Worm (Caenorhabditis elegans) whole organism, young adult: ENCODE results near the gene C06B3.7.

Experiments used
- F22D6.2 ChIP-seq: sonication (generic microtip); optimal IDR thresholded peaks from 2 replicates; lab custom pipeline; 2016; ENCODE audit warnings: mild to moderate bottlenecking, missing genetic modification characterization, missing compliant biosample characterization
- F33H1.4 ChIP-seq: fragments of 200-800 bp; sonication (Bioruptor generic); IDR thresholded peaks from 2 replicates; pipeline ENCODE4 v1.3.6; 2022; ENCODE audit warnings: missing genetic modification reagents, missing genetic modification characterization, missing compliant biosample characterization
- F39B2.1 ChIP-seq: fragments of 200-800 bp; sonication (Bioruptor generic); IDR thresholded peaks from 2 replicates; pipeline ENCODE4 v1.3.6; 2022; ENCODE audit warnings: missing genetic modification reagents, missing genetic modification characterization, missing compliant biosample characterization
- F55B11.4 ChIP-seq: sonication (generic microtip); optimal IDR thresholded peaks from 2 replicates; lab custom pipeline; 2016; ENCODE audit warnings: missing compliant biosample characterization, missing genetic modification characterization, borderline replicate concordance; ENCODE audit not compliant: insufficient read depth
- K11D2.4 ChIP-seq: fragments of 200-800 bp; sonication (Bioruptor generic); IDR thresholded peaks from 2 replicates; pipeline ENCODE4 v1.3.6; 2022; ENCODE audit warnings: missing genetic modification reagents, missing genetic modification characterization, missing compliant biosample characterization
- K12H6.12 ChIP-seq: fragments of 200-800 bp; sonication (Bioruptor generic); optimal IDR thresholded peaks from 2 replicates; lab custom pipeline; 2018; ENCODE audit warnings: mild to moderate bottlenecking, missing genetic modification characterization, missing compliant biosample characterization
- Y53F4B.3 ChIP-seq: fragments of 200-800 bp; sonication (Bioruptor generic); IDR thresholded peaks from 2 replicates; pipeline ENCODE4 v1.3.6; 2022; ENCODE audit warnings: missing genetic modification reagents, missing genetic modification characterization, missing compliant biosample characterization
- Y56A3A.18 ChIP-seq: fragments of 200-800 bp; sonication (Bioruptor generic); IDR thresholded peaks from 2 replicates; pipeline ENCODE4 v1.3.6; 2022; ENCODE audit warnings: missing genetic modification reagents, missing genetic modification characterization, missing compliant biosample characterization
- Y67H2A.10 ChIP-seq: fragments of 200-800 bp; sonication (Bioruptor generic); conservative IDR thresholded peaks from 2 replicates; pipeline ENCODE4 v1.3.6; 2022; ENCODE audit warnings: missing genetic modification reagents, missing genetic modification characterization, missing compliant biosample characterization
- Y79H2A.3 ChIP-seq: fragments of 200-800 bp; sonication (Bioruptor generic); conservative IDR thresholded peaks from 2 replicates; pipeline ENCODE4 v1.3.6; 2022; ENCODE audit warnings: missing genetic modification reagents, missing genetic modification characterization, missing compliant biosample characterization
- ZK185.1 ChIP-seq: sonication (generic microtip); optimal IDR thresholded peaks from 2 replicates; lab custom pipeline; 2016; ENCODE audit warnings: mild to moderate bottlenecking, missing genetic modification characterization, missing compliant biosample characterization; ENCODE audit not compliant: poor library complexity, severe bottlenecking
- aptf-3 ChIP-seq: fragments of 200-800 bp; sonication (Bioruptor generic); IDR thresholded peaks from 2 replicates; pipeline ENCODE4 v1.3.6; 2022; ENCODE audit warnings: missing genetic modification characterization, missing compliant biosample characterization
- atf-7 ChIP-seq: sonication (generic microtip); optimal IDR thresholded peaks from 2 replicates; lab custom pipeline; 2017; ENCODE audit warnings: mild to moderate bottlenecking, missing genetic modification characterization, missing compliant biosample characterization
- athp-1 ChIP-seq: sonication (generic microtip); optimal IDR thresholded peaks from 2 replicates; lab custom pipeline; 2017; ENCODE audit warnings: mild to moderate bottlenecking, missing genetic modification characterization, missing compliant biosample characterization
- attf-5 ChIP-seq: fragments of 200-800 bp; sonication (Bioruptor generic); optimal IDR thresholded peaks from 2 replicates; lab custom pipeline; 2018; ENCODE audit warnings: mild to moderate bottlenecking, missing genetic modification characterization, missing compliant biosample characterization
- ccch-3 ChIP-seq: fragments of 200-800 bp; sonication (Bioruptor generic); optimal IDR thresholded peaks from 2 replicates; lab custom pipeline; 2018; ENCODE audit warnings: mild to moderate bottlenecking, missing genetic modification characterization, missing compliant biosample characterization
- ceh-100 ChIP-seq: fragments of 200-800 bp; sonication (Bioruptor generic); IDR thresholded peaks from 2 replicates; pipeline ENCODE4 v1.3.6; 2022; ENCODE audit warnings: missing genetic modification reagents, missing genetic modification characterization, missing compliant biosample characterization
- ceh-40 ChIP-seq: fragments of 200-800 bp; sonication (Bioruptor generic); IDR thresholded peaks from 2 replicates; pipeline ENCODE4 v1.3.6; 2022; ENCODE audit warnings: missing genetic modification characterization, missing compliant biosample characterization
- ceh-79 ChIP-seq: sonication (generic microtip); optimal IDR thresholded peaks from 2 replicates; lab custom pipeline; 2017; ENCODE audit warnings: mild to moderate bottlenecking, missing genetic modification characterization, missing compliant biosample characterization
- die-1 ChIP-seq: sonication (generic microtip); optimal IDR thresholded peaks from 2 replicates; lab custom pipeline; 2016; ENCODE audit warnings: missing genotype, mild to moderate bottlenecking, missing genetic modification characterization, missing compliant biosample characterization
- dox-1 ChIP-seq: fragments of 200-800 bp; sonication (Bioruptor generic); IDR thresholded peaks from 2 replicates; pipeline ENCODE4 v1.3.6; 2022; ENCODE audit warnings: missing genetic modification reagents, missing genetic modification characterization, missing compliant biosample characterization
- egl-44 ChIP-seq: fragments of 200-800 bp; sonication (Bioruptor generic); IDR thresholded peaks from 2 replicates; pipeline ENCODE4 v1.3.6; 2022; ENCODE audit warnings: missing genetic modification reagents, missing genetic modification characterization, missing compliant biosample characterization
- him-1 ChIP-seq: sonication (generic microtip); optimal IDR thresholded peaks from 2 replicates; lab custom pipeline; 2016; ENCODE audit warnings: missing genotype, missing genetic modification reagents, missing genetic modification characterization, missing compliant biosample characterization
- hlh-26 ChIP-seq: fragments of 200-800 bp; sonication (Bioruptor generic); conservative IDR thresholded peaks from 2 replicates; pipeline ENCODE4 v1.3.6; 2022; ENCODE audit warnings: missing genetic modification reagents, missing genetic modification characterization, missing compliant biosample characterization
- hmg-1.2 ChIP-seq: fragments of 200-800 bp; sonication (Bioruptor generic); IDR thresholded peaks from 2 replicates; pipeline ENCODE4 v1.3.6; 2022; ENCODE audit warnings: missing genetic modification reagents, missing genetic modification characterization, missing compliant biosample characterization
- lag-1 ChIP-seq: fragments of 200-800 bp; sonication (Bioruptor generic); IDR thresholded peaks from 2 replicates; pipeline ENCODE4 v1.3.6; 2022; ENCODE audit warnings: missing genetic modification reagents, missing genetic modification characterization, missing compliant biosample characterization
- let-607 ChIP-seq, 2 experiments: fragments of 200-800 bp in 1 of 2; sonication (Bioruptor generic) in 1 of 2; sonication (generic microtip) in 1 of 2; optimal IDR thresholded peaks; 2 replicates each; lab custom pipeline; 2016 to 2018; ENCODE audit warnings: mild to moderate bottlenecking in 2 of 2, missing compliant biosample characterization in 2 of 2, missing genetic modification characterization in 2 of 2, moderate library complexity in 2 of 2, missing genotype in 1 of 2
- lin-26 ChIP-seq: fragments of 200-800 bp; sonication (Bioruptor generic); IDR thresholded peaks from 2 replicates; pipeline ENCODE4 v1.3.6; 2022; ENCODE audit warnings: missing genetic modification reagents, missing genetic modification characterization, missing compliant biosample characterization
- lsl-1 ChIP-seq: fragments of 200-800 bp; sonication (Bioruptor generic); optimal IDR thresholded peaks from 2 replicates; lab custom pipeline; 2018; ENCODE audit warnings: mild to moderate bottlenecking, missing genetic modification characterization, moderate library complexity, missing compliant biosample characterization
- lsy-27 ChIP-seq: sonication (generic microtip); optimal IDR thresholded peaks from 2 replicates; lab custom pipeline; 2017; ENCODE audit warnings: missing genetic modification characterization, mild to moderate bottlenecking, missing compliant biosample characterization, antibody characterized with exemption, missing genotype, borderline replicate concordance; ENCODE audit not compliant: insufficient read depth
- madf-8 ChIP-seq: fragments of 200-800 bp; sonication (Bioruptor generic); conservative IDR thresholded peaks from 2 replicates; pipeline ENCODE4 v1.3.6; 2022; ENCODE audit warnings: missing genetic modification reagents, missing genetic modification characterization, missing compliant biosample characterization
- mcd-1 ChIP-seq: fragments of 200-800 bp; sonication (Bioruptor generic); IDR thresholded peaks from 2 replicates; pipeline ENCODE4 v1.3.6; 2022; ENCODE audit warnings: missing genetic modification reagents, missing genetic modification characterization, missing compliant biosample characterization
- mel-28 ChIP-seq: sonication (generic microtip); optimal IDR thresholded peaks from 2 replicates; lab custom pipeline; 2016; ENCODE audit warnings: borderline replicate concordance, mild to moderate bottlenecking, missing genetic modification characterization, missing compliant biosample characterization
- nhr-80 ChIP-seq: sonication (generic microtip); optimal IDR thresholded peaks from 2 replicates; lab custom pipeline; 2016; ENCODE audit warnings: missing genetic modification characterization, missing compliant biosample characterization
- pha-4 ChIP-seq: fragments of 150-350 bp; sonication (generic microtip); optimal IDR thresholded peaks from 2 replicates; lab custom pipeline; 2014; ENCODE audit warnings: missing biosample characterization, missing genetic modification reagents, missing genetic modification characterization
- rec-8 ChIP-seq, 2 experiments: sonication (generic microtip); optimal IDR thresholded peaks; 2 replicates each; lab custom pipeline; 2016; ENCODE audit warnings: mild to moderate bottlenecking in 2 of 2, missing genetic modification characterization in 2 of 2, missing genetic modification reagents in 2 of 2, missing genotype in 2 of 2, missing biosample characterization in 1 of 2, missing compliant biosample characterization in 1 of 2, moderate library complexity in 1 of 2
- snpc-1.3 ChIP-seq: sonication (generic microtip); optimal IDR thresholded peaks from 2 replicates; lab custom pipeline; 2017; ENCODE audit warnings: missing genetic modification characterization, mild to moderate bottlenecking, missing compliant biosample characterization, antibody characterized with exemption, moderate library complexity, missing genotype, missing genetic modification reagents; ENCODE audit not compliant: insufficient read depth
- snpc-3.4 ChIP-seq: sonication (generic microtip); optimal IDR thresholded peaks from 2 replicates; lab custom pipeline; 2017; ENCODE audit warnings: missing genetic modification characterization, mild to moderate bottlenecking, missing compliant biosample characterization, antibody characterized with exemption, moderate library complexity, missing genotype, missing genetic modification reagents
- tlf-1 ChIP-seq: fragments of 200-800 bp; sonication (Bioruptor generic); optimal IDR thresholded peaks from 2 replicates; lab custom pipeline; 2018; ENCODE audit warnings: mild to moderate bottlenecking, missing genetic modification characterization, missing compliant biosample characterization
- unc-62 ChIP-seq: fragments of 150-350 bp; optimal IDR thresholded peaks from 2 replicates; lab custom pipeline; 2014; ENCODE audit warnings: missing biosample characterization, missing genetic modification reagents, missing genetic modification characterization
- zfh-2 ChIP-seq: fragments of 200-800 bp; sonication (Bioruptor generic); conservative IDR thresholded peaks from 2 replicates; pipeline ENCODE4 v1.3.6; 2022; ENCODE audit warnings: missing genetic modification reagents, missing genetic modification characterization, missing compliant biosample characterization
- ztf-22 ChIP-seq: fragments of 200-800 bp; sonication (Bioruptor generic); optimal IDR thresholded peaks from 2 replicates; lab custom pipeline; 2018; ENCODE audit warnings: mild to moderate bottlenecking, missing genetic modification characterization, moderate library complexity, missing compliant biosample characterization
- ztf-26 ChIP-seq: sonication (generic microtip); optimal IDR thresholded peaks from 2 replicates; lab custom pipeline; 2017; ENCODE audit warnings: missing genetic modification characterization, missing compliant biosample characterization

Gene C06B3.7

ce11 chrV:13890473-13890872 lies 19.0 kb upstream of the C06B3.7 start, which contains the start of gene lbp-8:
TSS of gene lbp-8 (plus strand) at chrV:13890773.
- TF ChIP-seq snpc-3.4 (no peak), pha-4 (no peak), lin-26 (GFP tag; lab: Robert Waterston, UW) (no peak), hmg-1.2 (GFP tag; lab: Robert Waterston, UW) (no peak)

ce11 chrV:13891489-13891888 lies 18.0 kb upstream of the C06B3.7 start:
- TF ChIP-seq madf-8 (no peak), Y53F4B.3 (GFP tag; lab: Robert Waterston, UW) (no peak), let-607 (tag; optimal IDR thresholded peaks at IDR 0.05; lab: Kevin White, UChicago) (no peak), K12H6.12 (tag; lab: Kevin White, UChicago) (no peak), athp-1 (no peak), nhr-80 (tag; lab: Kevin White, UChicago) (peak; percentile 52), F33H1.4 (GFP tag; lab: Robert Waterston, UW) (no peak), Y56A3A.18 (no peak), ccch-3 (no peak)

- no peak for TF ChIP-seq K11D2.4 (GFP tag; lab: Robert Waterston, UW)
- no peak for TF ChIP-seq ztf-22 (GFP tag; lab: Kevin White, UChicago)
- no peak for TF ChIP-seq lag-1
- TF ChIP-seq F33H1.4 (GFP tag; lab: Robert Waterston, UW), result no peak
- no peak for TF ChIP-seq ceh-40
- no peak for TF ChIP-seq die-1 (tag; lab: Kevin White, UChicago)
- TF ChIP-seq hlh-26 (GFP tag; lab: Robert Waterston, UW), result no peak
- no peak for TF ChIP-seq lsy-27
- TF ChIP-seq Y67H2A.10 (GFP tag; lab: Robert Waterston, UW), result no peak
- TF ChIP-seq F55B11.4 (tag; lab: Kevin White, UChicago), result no peak
- TF ChIP-seq zfh-2, result no peak
- TF ChIP-seq ZK185.1 (tag; lab: Kevin White, UChicago), result no peak
- TF ChIP-seq hmg-1.2 (GFP tag; lab: Robert Waterston, UW), result no peak
- TF ChIP-seq Y56A3A.18, result no peak
- TF ChIP-seq mel-28 (tag; lab: Kevin White, UChicago), result no peak
- no peak for TF ChIP-seq unc-62 (GFP tag; lab: Kevin White, UChicago)
- no peak for TF ChIP-seq him-1 (tag; lab: Kevin White, UChicago)
- TF ChIP-seq atf-7, result peak; percentile 65
- TF ChIP-seq ztf-26 (tag; lab: Kevin White, UChicago), result peak; percentile 40
- TF ChIP-seq ceh-100 (GFP tag; lab: Robert Waterston, UW), result no peak
- no peak for TF ChIP-seq aptf-3 (GFP tag; lab: Robert Waterston, UW)
- TF ChIP-seq attf-5 (GFP tag; lab: Kevin White, UChicago), result peak; percentile 1
- no peak for TF ChIP-seq egl-44 (GFP tag; lab: Robert Waterston, UW)
- no peak for TF ChIP-seq ceh-79 (tag; lab: Kevin White, UChicago)
- TF ChIP-seq tlf-1, result no peak
- TF ChIP-seq F22D6.2 (tag; lab: Kevin White, UChicago), result no peak
- TF ChIP-seq dox-1 (GFP tag; lab: Robert Waterston, UW), result no peak
- no peak for TF ChIP-seq rec-8 (tag; optimal IDR thresholded peaks at IDR 0.05; lab: Kevin White, UChicago)
- TF ChIP-seq snpc-1.3 (tag; lab: Kevin White, UChicago), result no peak
- peak; percentile 53 for TF ChIP-seq mcd-1 (GFP tag; lab: Robert Waterston, UW)
- TF ChIP-seq F39B2.1 (GFP tag; lab: Robert Waterston, UW), result no peak
- TF ChIP-seq lsl-1 (GFP tag; lab: Kevin White, UChicago), result no peak
- no peak for TF ChIP-seq Y79H2A.3
Observed at ce11 chrV:13892457-13893375, 16.8 kb upstream of the C06B3.7 start, which contains the start of gene sptl-3. TSS of gene sptl-3 (plus strand) at chrV:13893325.
